Worm (Caenorhabditis elegans) whole organism, young adult: ENCODE results near the gene R12C12.7.

Experiments used
- B0336.3 ChIP-seq: fragments of 200-800 bp; sonication (Bioruptor generic); IDR thresholded peaks from 2 replicates; pipeline ENCODE4 v1.3.6; 2022; ENCODE audit warnings: missing genetic modification characterization, missing compliant biosample characterization
- C06A6.2 ChIP-seq: fragments of 200-800 bp; sonication (Bioruptor generic); conservative IDR thresholded peaks from 2 replicates; pipeline ENCODE4 v1.3.6; 2022; ENCODE audit warnings: missing genetic modification characterization, missing compliant biosample characterization
- F10E7.11 ChIP-seq: sonication (generic microtip); optimal IDR thresholded peaks from 2 replicates; lab custom pipeline; 2017; ENCODE audit warnings: mild to moderate bottlenecking, missing genetic modification characterization, moderate library complexity, missing compliant biosample characterization
- F23B12.7 ChIP-seq: sonication (generic microtip); optimal IDR thresholded peaks from 2 replicates; lab custom pipeline; 2017; ENCODE audit warnings: missing genetic modification characterization, mild to moderate bottlenecking, missing compliant biosample characterization, antibody characterized with exemption, moderate library complexity; ENCODE audit not compliant: insufficient read depth
- F52B5.7 ChIP-seq: sonication (generic microtip); optimal IDR thresholded peaks from 2 replicates; lab custom pipeline; 2016; ENCODE audit warnings: mild to moderate bottlenecking, missing genetic modification characterization, missing compliant biosample characterization
- T07F8.4 ChIP-seq: sonication (generic microtip); optimal IDR thresholded peaks from 2 replicates; lab custom pipeline; 2016; ENCODE audit warnings: mild to moderate bottlenecking, missing genetic modification characterization, moderate library complexity, missing compliant biosample characterization
- Y67H2A.10 ChIP-seq: fragments of 200-800 bp; sonication (Bioruptor generic); conservative IDR thresholded peaks from 2 replicates; pipeline ENCODE4 v1.3.6; 2022; ENCODE audit warnings: missing genetic modification reagents, missing genetic modification characterization, missing compliant biosample characterization
- athp-1 ChIP-seq: sonication (generic microtip); optimal IDR thresholded peaks from 2 replicates; lab custom pipeline; 2017; ENCODE audit warnings: mild to moderate bottlenecking, missing genetic modification characterization, missing compliant biosample characterization
- attf-5 ChIP-seq: fragments of 200-800 bp; sonication (Bioruptor generic); optimal IDR thresholded peaks from 2 replicates; lab custom pipeline; 2018; ENCODE audit warnings: mild to moderate bottlenecking, missing genetic modification characterization, missing compliant biosample characterization
- ceh-100 ChIP-seq: fragments of 200-800 bp; sonication (Bioruptor generic); IDR thresholded peaks from 2 replicates; pipeline ENCODE4 v1.3.6; 2022; ENCODE audit warnings: missing genetic modification reagents, missing genetic modification characterization, missing compliant biosample characterization
- ceh-27 ChIP-seq: fragments of 200-800 bp; sonication (Bioruptor generic); optimal IDR thresholded peaks from 2 replicates; lab custom pipeline; 2018; ENCODE audit warnings: mild to moderate bottlenecking, missing genetic modification characterization, moderate library complexity, missing compliant biosample characterization
- ceh-58 ChIP-seq: fragments of 200-800 bp; sonication (Bioruptor generic); IDR thresholded peaks from 2 replicates; pipeline ENCODE4 v1.3.6; 2022; ENCODE audit warnings: missing genetic modification characterization, missing compliant biosample characterization
- ceh-79 ChIP-seq: sonication (generic microtip); optimal IDR thresholded peaks from 2 replicates; lab custom pipeline; 2017; ENCODE audit warnings: mild to moderate bottlenecking, missing genetic modification characterization, missing compliant biosample characterization
- ceh-91 ChIP-seq: fragments of 200-800 bp; sonication (Bioruptor generic); IDR thresholded peaks from 2 replicates; pipeline ENCODE4 v1.3.6; 2022; ENCODE audit warnings: missing genetic modification reagents, missing genetic modification characterization, missing compliant biosample characterization
- dpff-1 ChIP-seq: sonication (generic microtip); optimal IDR thresholded peaks from 2 replicates; lab custom pipeline; 2017; ENCODE audit warnings: mild to moderate bottlenecking, missing genetic modification characterization, missing compliant biosample characterization
- efl-1 ChIP-seq: fragments of 150-350 bp; optimal IDR thresholded peaks from 2 replicates; lab custom pipeline; 2014; ENCODE audit warnings: missing biosample characterization, missing genetic modification reagents, missing genetic modification characterization
- egrh-3 ChIP-seq: fragments of 200-800 bp; sonication (Bioruptor generic); IDR thresholded peaks from 2 replicates; pipeline ENCODE4 v1.3.6; 2022; ENCODE audit warnings: missing genetic modification reagents, missing genetic modification characterization, missing compliant biosample characterization
- ekl-4 ChIP-seq: fragments of 200-800 bp; sonication (Bioruptor generic); IDR thresholded peaks from 2 replicates; pipeline ENCODE4 v1.3.6; 2022; ENCODE audit warnings: missing genetic modification reagents, missing genetic modification characterization, missing compliant biosample characterization
- fkh-3 ChIP-seq: sonication (generic microtip); optimal IDR thresholded peaks from 2 replicates; lab custom pipeline; 2016; ENCODE audit warnings: mild to moderate bottlenecking, missing genetic modification characterization, missing compliant biosample characterization
- hlh-26 ChIP-seq: fragments of 200-800 bp; sonication (Bioruptor generic); conservative IDR thresholded peaks from 2 replicates; pipeline ENCODE4 v1.3.6; 2022; ENCODE audit warnings: missing genetic modification reagents, missing genetic modification characterization, missing compliant biosample characterization
- hmg-1.2 ChIP-seq: fragments of 200-800 bp; sonication (Bioruptor generic); IDR thresholded peaks from 2 replicates; pipeline ENCODE4 v1.3.6; 2022; ENCODE audit warnings: missing genetic modification reagents, missing genetic modification characterization, missing compliant biosample characterization
- hsf-1 ChIP-seq: fragments of 200-800 bp; sonication (Bioruptor generic); IDR thresholded peaks from 2 replicates; pipeline ENCODE4 v1.3.6; 2022; ENCODE audit warnings: missing genetic modification reagents, missing genetic modification characterization, missing compliant biosample characterization
- let-607 ChIP-seq, 2 experiments: fragments of 200-800 bp in 1 of 2; sonication (Bioruptor generic) in 1 of 2; sonication (generic microtip) in 1 of 2; optimal IDR thresholded peaks; 2 replicates each; lab custom pipeline; 2016 to 2018; ENCODE audit warnings: mild to moderate bottlenecking in 2 of 2, missing compliant biosample characterization in 2 of 2, missing genetic modification characterization in 2 of 2, moderate library complexity in 2 of 2, missing genotype in 1 of 2
- lin-26 ChIP-seq: fragments of 200-800 bp; sonication (Bioruptor generic); IDR thresholded peaks from 2 replicates; pipeline ENCODE4 v1.3.6; 2022; ENCODE audit warnings: missing genetic modification reagents, missing genetic modification characterization, missing compliant biosample characterization
- madf-6 ChIP-seq: fragments of 200-800 bp; sonication (Bioruptor generic); IDR thresholded peaks from 2 replicates; pipeline ENCODE4 v1.3.6; 2022; ENCODE audit warnings: missing genetic modification reagents, missing genetic modification characterization, missing compliant biosample characterization
- mcd-1 ChIP-seq: fragments of 200-800 bp; sonication (Bioruptor generic); IDR thresholded peaks from 2 replicates; pipeline ENCODE4 v1.3.6; 2022; ENCODE audit warnings: missing genetic modification reagents, missing genetic modification characterization, missing compliant biosample characterization
- nhr-120 ChIP-seq: fragments of 200-800 bp; sonication (Bioruptor generic); IDR thresholded peaks from 2 replicates; pipeline ENCODE4 v1.3.6; 2022; ENCODE audit warnings: missing genetic modification characterization, missing compliant biosample characterization
- nhr-90 ChIP-seq: sonication (generic microtip); optimal IDR thresholded peaks from 2 replicates; lab custom pipeline; 2016; ENCODE audit warnings: missing genotype, mild to moderate bottlenecking, missing genetic modification characterization, missing compliant biosample characterization
- pha-4 ChIP-seq: fragments of 150-350 bp; sonication (generic microtip); optimal IDR thresholded peaks from 2 replicates; lab custom pipeline; 2014; ENCODE audit warnings: missing biosample characterization, missing genetic modification reagents, missing genetic modification characterization
- sdz-38 ChIP-seq: sonication (generic microtip); optimal IDR thresholded peaks from 2 replicates; lab custom pipeline; 2016; ENCODE audit warnings: missing genotype, missing genetic modification characterization, missing compliant biosample characterization
- snpc-4 ChIP-seq, 5 experiments: fragments of 150-350 bp in 1 of 5; sonication (generic microtip) in 4 of 5; optimal IDR thresholded peaks; 2 replicates each; lab custom pipeline; 2014 to 2018; ENCODE audit warnings: missing genetic modification characterization in 5 of 5, missing biosample characterization in 3 of 5, antibody characterized with exemption in 2 of 5, mild to moderate bottlenecking in 2 of 5, missing compliant biosample characterization in 2 of 5, missing genotype in 2 of 5, moderate library complexity in 2 of 5, missing genetic modification reagents in 1 of 5
- tbp1 ChIP-seq: fragments of 200-800 bp; sonication (Bioruptor generic); optimal IDR thresholded peaks from 2 replicates; lab custom pipeline; 2018; ENCODE audit warnings: mild to moderate bottlenecking, missing genetic modification characterization, missing compliant biosample characterization
- tbx-9 ChIP-seq: sonication (generic microtip); optimal IDR thresholded peaks from 2 replicates; lab custom pipeline; 2016; ENCODE audit warnings: borderline replicate concordance, missing genetic modification characterization, inconsistent platforms, missing compliant biosample characterization
- tlf-1 ChIP-seq: fragments of 200-800 bp; sonication (Bioruptor generic); optimal IDR thresholded peaks from 2 replicates; lab custom pipeline; 2018; ENCODE audit warnings: mild to moderate bottlenecking, missing genetic modification characterization, missing compliant biosample characterization
- unc-130 ChIP-seq: sonication (generic microtip); optimal IDR thresholded peaks from 2 replicates; lab custom pipeline; 2016; ENCODE audit warnings: missing genetic modification reagents, missing genetic modification characterization, missing compliant biosample characterization
- unc-62 ChIP-seq: fragments of 150-350 bp; optimal IDR thresholded peaks from 2 replicates; lab custom pipeline; 2014; ENCODE audit warnings: missing biosample characterization, missing genetic modification reagents, missing genetic modification characterization
- zfh-2 ChIP-seq: fragments of 200-800 bp; sonication (Bioruptor generic); conservative IDR thresholded peaks from 2 replicates; pipeline ENCODE4 v1.3.6; 2022; ENCODE audit warnings: missing genetic modification reagents, missing genetic modification characterization, missing compliant biosample characterization
- ztf-18 ChIP-seq: sonication (generic microtip); optimal IDR thresholded peaks from 2 replicates; lab custom pipeline; 2016; ENCODE audit warnings: missing genotype, mild to moderate bottlenecking, missing genetic modification characterization, missing compliant biosample characterization
- ztf-22 ChIP-seq: fragments of 200-800 bp; sonication (Bioruptor generic); optimal IDR thresholded peaks from 2 replicates; lab custom pipeline; 2018; ENCODE audit warnings: mild to moderate bottlenecking, missing genetic modification characterization, moderate library complexity, missing compliant biosample characterization
- ztf-25 ChIP-seq: fragments of 200-800 bp; sonication (Bioruptor generic); IDR thresholded peaks from 2 replicates; pipeline ENCODE4 v1.3.6; 2022; ENCODE audit warnings: missing genetic modification reagents, missing genetic modification characterization, missing compliant biosample characterization
- ztf-26 ChIP-seq: sonication (generic microtip); optimal IDR thresholded peaks from 2 replicates; lab custom pipeline; 2017; ENCODE audit warnings: missing genetic modification characterization, missing compliant biosample characterization
- ztf-28 ChIP-seq: fragments of 200-800 bp; sonication (Bioruptor generic); IDR thresholded peaks from 2 replicates; pipeline ENCODE4 v1.3.6; 2022; ENCODE audit warnings: missing genetic modification reagents, missing genetic modification characterization, missing compliant biosample characterization

Gene R12C12.7

DNA sequence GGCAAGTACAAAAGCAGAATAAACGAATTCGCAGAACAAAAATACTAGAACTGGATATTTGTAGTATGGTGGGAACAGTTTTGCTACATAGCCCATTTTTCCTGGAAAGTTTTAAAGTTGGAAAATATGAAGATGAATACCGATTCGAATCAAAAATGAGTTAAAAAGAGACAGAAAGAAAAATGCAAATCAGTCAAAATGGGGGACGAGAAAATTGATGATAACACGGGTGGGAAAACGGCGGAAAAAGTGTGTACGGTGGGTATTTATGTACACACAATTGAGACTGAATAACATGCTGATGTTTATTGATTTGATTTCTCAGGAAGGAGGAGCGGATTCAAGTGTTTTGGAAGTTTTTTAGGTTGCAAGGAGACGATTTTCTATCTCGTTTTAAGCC lies 30.9 kb downstream of the R12C12.7 start, which contains the start of gene R12C12.9:
Gene R12C12.9, minus strand, starts transcription at position 101 of the 400 bp plus-strand sequence.
- no peak for TF ChIP-seq ztf-25 (GFP tag; lab: Robert Waterston, UW)
- TF ChIP-seq ceh-100 (GFP tag; lab: Robert Waterston, UW): no peak
- TF ChIP-seq ztf-22: no peak
- TF ChIP-seq tbx-9 (tag; lab: Kevin White, UChicago): no peak
- no peak for TF ChIP-seq nhr-90 (tag; lab: Kevin White, UChicago)
- no peak for TF ChIP-seq ekl-4 (GFP tag; lab: Robert Waterston, UW)
- no peak for TF ChIP-seq madf-6 (GFP tag; lab: Robert Waterston, UW)
- no peak for TF ChIP-seq F52B5.7 (tag; lab: Kevin White, UChicago)
- no peak for TF ChIP-seq snpc-4 (GFP tag; optimal IDR thresholded peaks at IDR 0.05; lab: Kevin White, UChicago)
- no peak for TF ChIP-seq snpc-4 (tag; optimal IDR thresholded peaks at IDR 0.05; lab: Kevin White, UChicago)
- TF ChIP-seq ztf-18 (tag; lab: Kevin White, UChicago): no peak
- TF ChIP-seq hsf-1: no peak
- no peak for TF ChIP-seq B0336.3 (GFP tag; lab: Robert Waterston, UW)
- no peak for TF ChIP-seq pha-4 (tag; lab: Kevin White, UChicago)
- no peak for TF ChIP-seq unc-130 (GFP tag; lab: Kevin White, UChicago)
- no peak for TF ChIP-seq T07F8.4
- TF ChIP-seq C06A6.2 (GFP tag; lab: Robert Waterston, UW): no peak
- TF ChIP-seq unc-62 (GFP tag; lab: Kevin White, UChicago): no peak

DNA sequence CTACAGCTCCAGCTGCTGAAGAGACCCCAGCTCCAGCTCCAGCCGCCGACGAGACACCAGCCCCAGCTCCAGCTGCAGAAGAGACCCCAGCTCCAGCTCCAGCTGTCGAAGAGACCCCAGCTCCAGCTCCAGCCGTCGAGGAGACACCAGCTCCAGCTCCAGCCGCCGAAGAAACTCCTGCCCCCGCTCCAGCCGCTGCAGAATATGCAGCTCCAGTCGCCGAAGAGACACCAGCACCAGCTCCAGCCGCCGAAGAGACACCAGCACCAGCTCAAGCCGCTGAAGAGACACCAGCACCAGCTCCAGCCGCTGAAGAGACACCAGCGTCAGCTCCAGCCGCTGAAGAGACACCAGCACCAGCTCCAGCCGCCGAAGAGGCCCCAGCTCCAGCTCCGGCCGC lies 33.2 kb downstream of the R12C12.7 start:
- TF ChIP-seq mcd-1 (GFP tag; lab: Robert Waterston, UW) (peak; percentile 16; the same call in 1 of the 2 replicates), zfh-2 (peak; percentile 83), let-607 (tag; optimal IDR thresholded peaks at IDR 0.05; lab: Kevin White, UChicago) (no peak), egrh-3 (peak; percentile 98)

DNA sequence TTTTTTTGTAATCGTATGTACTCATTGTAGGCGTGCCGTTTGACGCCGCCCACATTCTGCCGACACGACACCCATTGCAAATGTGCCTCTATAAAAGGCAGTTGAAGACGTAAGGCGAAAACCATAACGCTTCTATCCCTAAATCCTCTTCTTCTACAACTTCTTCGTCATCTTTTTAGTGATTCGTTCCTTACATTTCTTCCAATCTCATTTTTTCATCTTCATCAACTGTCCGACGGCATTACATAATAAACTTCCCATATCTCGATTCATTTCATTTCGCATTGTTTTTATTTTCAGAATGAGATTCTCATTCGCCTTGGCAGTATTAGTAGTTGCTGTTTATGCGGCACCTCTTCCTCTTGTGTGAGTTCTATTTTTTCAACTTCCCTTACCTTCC lies 35.4 kb downstream of the R12C12.7 start, which contains the start of gene ZK84.1:
Gene ZK84.1, plus strand, starts transcription at position 301 of the 400 bp plus-strand sequence.
- TF ChIP-seq efl-1 (GFP tag; lab: Kevin White, UChicago) (no peak), F23B12.7 (tag; lab: Kevin White, UChicago) (no peak), attf-5 (GFP tag; lab: Kevin White, UChicago) (no peak), ceh-91 (GFP tag; lab: Robert Waterston, UW) (no peak), hmg-1.2 (GFP tag; lab: Robert Waterston, UW) (no peak), lin-26 (no peak), nhr-120 (GFP tag; lab: Robert Waterston, UW) (no peak), F10E7.11 (tag; lab: Kevin White, UChicago) (no peak), hlh-26 (no peak), fkh-3 (tag; lab: Kevin White, UChicago) (no peak), nhr-90 (tag; lab: Kevin White, UChicago) (no peak)

DNA sequence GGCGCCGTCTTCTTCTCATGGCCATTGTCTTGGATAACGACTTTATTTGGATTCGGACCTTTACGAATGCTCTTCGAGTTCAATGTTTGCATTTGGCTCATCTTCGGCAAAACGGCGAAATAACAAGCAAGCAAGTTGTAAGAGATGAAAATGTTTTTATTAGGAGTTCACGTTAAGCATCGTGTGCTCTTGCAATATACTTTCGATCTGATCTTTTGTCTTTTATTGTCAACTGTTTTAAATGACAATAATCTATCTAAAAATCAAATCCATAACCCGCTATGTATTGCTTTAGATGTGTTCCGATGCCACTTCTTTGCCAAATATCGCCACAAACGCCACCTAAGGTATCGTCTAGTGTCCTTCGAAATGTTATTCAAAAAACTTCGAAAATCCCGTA lies 39.4 kb downstream of the R12C12.7 start, which contains the start of gene ZK84.5:
Gene ZK84.5, minus strand, starts transcription at position 101 of the 400 bp plus-strand sequence.
- TF ChIP-seq tbp1 (no peak), dpff-1 (no peak), Y67H2A.10 (GFP tag; lab: Robert Waterston, UW) (no peak), fkh-3 (tag; lab: Kevin White, UChicago) (no peak), F23B12.7 (tag; lab: Kevin White, UChicago) (no peak), ceh-27 (GFP tag; lab: Kevin White, UChicago) (no peak), ceh-79 (no peak), tlf-1 (GFP tag; lab: Kevin White, UChicago) (no peak), athp-1 (tag; lab: Kevin White, UChicago) (no peak), ceh-58 (GFP tag; lab: Robert Waterston, UW) (no peak), sdz-38 (tag; lab: Kevin White, UChicago) (no peak), ztf-28 (no peak), ztf-26 (tag; lab: Kevin White, UChicago) (no peak)
